Worm (Caenorhabditis elegans) whole organism, L3 larva: ENCODE measurements around the gene tag-342.
"Not testable (repeated sequence)": the region's sequence is repeated elsewhere in the genome, so short reads cannot be mapped to it uniquely, and the experiment has no call there.

Experiments
- ZK546.5 ChIP-seq: sonication (generic microtip); optimal IDR thresholded peaks from 2 replicates; lab custom pipeline; 2017; ENCODE audit warnings: missing biosample characterization, missing genetic modification characterization
- jun-1 ChIP-seq: fragments of 150-350 bp; optimal IDR thresholded peaks from 2 replicates; lab custom pipeline; 2014; ENCODE audit warnings: missing biosample characterization, missing genetic modification reagents, missing genetic modification characterization
- nhr-23 ChIP-seq: fragments of 150-350 bp; optimal IDR thresholded peaks from 2 replicates; lab custom pipeline; 2014; ENCODE audit warnings: missing biosample characterization, missing genetic modification reagents, missing genetic modification characterization
- nhr-28 ChIP-seq: fragments of 150-350 bp; optimal IDR thresholded peaks from 2 replicates; lab custom pipeline; 2014; ENCODE audit warnings: missing biosample characterization, missing genetic modification characterization
- skn-1 ChIP-seq: fragments of 150-350 bp; optimal IDR thresholded peaks from 2 replicates; lab custom pipeline; 2014; ENCODE audit warnings: missing biosample characterization, missing genetic modification characterization
- snpc-4 ChIP-seq: fragments of 150-350 bp; optimal IDR thresholded peaks from 2 replicates; lab custom pipeline; 2014; ENCODE audit warnings: missing biosample characterization, missing genetic modification characterization
- unc-39 ChIP-seq: sonication (generic microtip); optimal IDR thresholded peaks from 4 replicates; lab custom pipeline; 2017; ENCODE audit warnings: missing biosample characterization, missing genetic modification characterization

DNA sequence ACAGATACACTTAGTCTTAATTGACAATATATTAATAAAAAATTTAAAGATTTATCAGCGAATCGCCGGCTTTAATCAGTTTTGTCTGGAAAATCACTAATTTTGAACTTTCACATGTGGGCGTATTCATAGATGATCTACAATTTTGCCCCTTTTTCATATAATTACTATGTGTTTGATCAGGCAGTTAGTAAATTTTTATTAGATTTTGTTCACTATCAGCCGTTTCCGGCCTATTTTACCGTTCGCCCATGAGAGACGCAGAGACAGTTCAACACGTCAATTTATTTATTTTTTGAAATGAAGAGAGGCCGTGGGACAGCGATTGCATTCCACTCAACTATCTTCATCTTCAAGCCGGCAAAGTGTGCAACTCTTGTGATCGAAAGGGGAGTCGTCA is 47.7 kb upstream of the tag-342 start, which contains the start of gene T26G10.4:
- not testable (repeated sequence) for TF ChIP-seq skn-1 (tag; lab: Kevin White, UChicago); jun-1 (tag; lab: Kevin White, UChicago); snpc-4 (tag; lab: Kevin White, UChicago); nhr-23 (tag; lab: Kevin White, UChicago); nhr-28 (tag; lab: Kevin White, UChicago); unc-39 (tag; lab: Kevin White, UChicago); ZK546.5
